Worm (Caenorhabditis elegans) whole organism, mixed stage, embryonic: ENCODE measurements around the gene fdgt-2.

ENCODE experiments used
- ces-1 ChIP-seq: fragments of 150-350 bp; optimal IDR thresholded peaks from 2 replicates; lab custom pipeline; 2014; ENCODE audit warnings: missing biosample characterization, missing genetic modification reagents, missing genetic modification characterization
- elt-1 ChIP-seq: sonication (generic microtip); optimal IDR thresholded peaks from 2 replicates; lab custom pipeline; 2017; ENCODE audit warnings: missing genetic modification characterization, mild to moderate bottlenecking, missing compliant biosample characterization, antibody characterized with exemption, moderate library complexity, borderline replicate concordance; ENCODE audit not compliant: insufficient read depth
- flh-1 ChIP-seq: fragments of 200-800 bp; sonication (Bioruptor generic); optimal IDR thresholded peaks from 2 replicates; lab custom pipeline; 2018; ENCODE audit warnings: mild to moderate bottlenecking, missing genetic modification characterization, moderate library complexity, missing compliant biosample characterization
- ham-2 ChIP-seq: fragments of 200-800 bp; sonication (Bioruptor generic); optimal IDR thresholded peaks from 2 replicates; lab custom pipeline; 2018; ENCODE audit warnings: mild to moderate bottlenecking, missing genetic modification characterization, missing compliant biosample characterization
- nhr-237 ChIP-seq: fragments of 150-350 bp; optimal IDR thresholded peaks from 2 replicates; lab custom pipeline; 2014; ENCODE audit warnings: missing biosample characterization, missing genetic modification characterization
- nhr-76 ChIP-seq: sonication (generic microtip); optimal IDR thresholded peaks from 2 replicates; lab custom pipeline; 2017; ENCODE audit warnings: missing biosample characterization, missing genetic modification characterization
- pha-4 ChIP-seq: fragments of 150-350 bp; optimal IDR thresholded peaks from 2 replicates; lab custom pipeline; 2018; ENCODE audit warnings: missing biosample characterization, missing genetic modification reagents, missing genetic modification characterization
- sptf-1 ChIP-seq: sonication (generic microtip); optimal IDR thresholded peaks from 2 replicates; lab custom pipeline; 2017; ENCODE audit warnings: mild to moderate bottlenecking, missing genetic modification characterization, moderate library complexity, missing compliant biosample characterization

DNA sequence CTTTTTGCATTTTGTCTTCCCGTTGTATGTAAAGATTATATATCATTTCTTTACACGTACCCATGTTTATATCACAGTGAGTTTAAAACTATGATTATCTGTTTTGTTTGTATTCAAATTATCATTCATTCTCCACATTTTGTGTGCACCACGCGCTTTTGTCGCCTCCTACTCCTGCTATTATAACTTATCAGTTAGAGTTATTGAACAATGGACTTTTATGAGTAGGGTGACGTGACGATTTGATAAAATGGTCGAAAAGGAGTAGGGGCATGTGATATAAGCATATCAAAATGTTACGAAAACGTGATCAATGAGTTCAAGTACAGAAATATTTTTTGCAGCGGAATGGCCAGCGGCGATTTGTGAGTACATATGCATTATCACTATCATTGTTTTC, 34.5 kb upstream of the fdgt-2 start:
- TF ChIP-seq ces-1 (GFP tag; lab: Kevin White, UChicago): no peak
- no peak for TF ChIP-seq ham-2 (GFP tag; lab: Kevin White, UChicago)
- TF ChIP-seq nhr-76 (tag; lab: Kevin White, UChicago): no peak
- no peak for TF ChIP-seq pha-4 (tag; lab: Kevin White, UChicago)
- TF ChIP-seq sptf-1: no peak
- no peak for TF ChIP-seq nhr-237 (tag; lab: Kevin White, UChicago)
- no peak for TF ChIP-seq flh-1 (GFP tag; lab: Kevin White, UChicago)
- no peak for TF ChIP-seq elt-1
